Fruit fly (Drosophila melanogaster) whole organism: ENCODE results near the gene CG14613.

ENCODE experiments used
- CG8478 ChIP-seq: fragments of >200 bp; optimal IDR thresholded peaks from 2 replicates; lab custom pipeline; 2018; ENCODE audit warnings: inconsistent platforms
- Dll ChIP-seq: fragments of >200 bp; optimal IDR thresholded peaks from 2 replicates; lab custom pipeline; 2017
- EcR ChIP-seq, 2 experiments: fragments of >200 bp; optimal IDR thresholded peaks; 2 replicates each; lab custom pipeline; 2017; ENCODE audit warnings: missing biosample characterization in 2 of 2, missing genetic modification characterization in 2 of 2, missing genetic modification reagents in 2 of 2
- pan ChIP-seq: fragments of >200 bp; optimal IDR thresholded peaks from 2 replicates; lab custom pipeline; 2017
- psq ChIP-seq: fragments of >200 bp; optimal IDR thresholded peaks from 2 replicates; lab custom pipeline; 2017
- usp ChIP-seq: fragments of >200 bp; optimal IDR thresholded peaks from 2 replicates; lab custom pipeline; 2017; ENCODE audit warnings: missing biosample characterization, missing genetic modification characterization, mixed read lengths

Gene CG14613

DNA sequence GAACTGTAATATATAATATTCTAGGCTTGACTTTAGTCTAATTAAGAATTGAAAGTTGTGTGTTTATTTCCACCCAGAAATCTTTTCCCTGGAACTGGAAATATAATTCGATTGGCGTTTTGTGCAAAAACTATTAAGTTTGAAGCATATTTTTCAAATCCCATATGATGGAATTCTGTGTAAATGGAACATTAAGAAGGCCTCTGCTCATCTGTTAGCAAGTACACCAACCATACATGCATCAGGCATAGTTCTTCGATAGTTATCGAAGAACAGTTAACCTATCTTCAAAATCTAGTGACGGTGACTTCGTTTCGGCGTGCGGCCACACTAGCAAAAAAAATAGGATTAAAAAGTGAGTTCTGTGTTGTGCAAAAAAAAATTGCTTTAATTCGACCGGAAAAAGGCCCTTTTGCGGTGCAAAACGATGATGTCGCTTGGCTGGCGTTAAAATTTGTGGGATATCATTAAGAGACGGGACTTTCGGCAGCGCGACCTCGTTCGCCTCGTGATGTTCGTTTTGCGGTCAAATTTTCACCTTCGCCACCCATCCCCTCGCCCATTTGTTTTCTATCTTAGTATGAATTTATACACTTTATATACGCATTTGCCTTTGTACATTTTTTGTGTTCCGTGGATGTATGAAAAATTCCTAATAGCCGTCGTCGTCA, 16.2 kb downstream of the CG14613 start, which contains the start of gene Usp2:
Gene Usp2, plus strand, starts transcription at position 295 of the 671 bp plus-strand sequence.
- no peak for TF ChIP-seq usp
- TF ChIP-seq EcR (GFP tag; optimal IDR thresholded peaks at IDR 0.05; lab: Kevin White, UChicago), result no peak
- no peak for TF ChIP-seq CG8478 (lab: Kevin White, UChicago)
- no peak for TF ChIP-seq psq (lab: Kevin White, UChicago)
- TF ChIP-seq pan, result no peak
- no peak for TF ChIP-seq Dll (lab: Kevin White, UChicago)

dm6 chrX:22455023-22455422, 16.8 kb downstream of the CG14613 start, which contains the start of gene wap:
Gene wap (minus strand): TSS chrX:22455422.
- TF ChIP-seq pan, result no peak
- TF ChIP-seq EcR (GFP tag; optimal IDR thresholded peaks at IDR 0.05; lab: Kevin White, UChicago), result no peak
- TF ChIP-seq Dll (lab: Kevin White, UChicago), result no peak
- TF ChIP-seq psq (lab: Kevin White, UChicago), result no peak
- TF ChIP-seq usp, result no peak
- no peak for TF ChIP-seq CG8478 (lab: Kevin White, UChicago)

DNA sequence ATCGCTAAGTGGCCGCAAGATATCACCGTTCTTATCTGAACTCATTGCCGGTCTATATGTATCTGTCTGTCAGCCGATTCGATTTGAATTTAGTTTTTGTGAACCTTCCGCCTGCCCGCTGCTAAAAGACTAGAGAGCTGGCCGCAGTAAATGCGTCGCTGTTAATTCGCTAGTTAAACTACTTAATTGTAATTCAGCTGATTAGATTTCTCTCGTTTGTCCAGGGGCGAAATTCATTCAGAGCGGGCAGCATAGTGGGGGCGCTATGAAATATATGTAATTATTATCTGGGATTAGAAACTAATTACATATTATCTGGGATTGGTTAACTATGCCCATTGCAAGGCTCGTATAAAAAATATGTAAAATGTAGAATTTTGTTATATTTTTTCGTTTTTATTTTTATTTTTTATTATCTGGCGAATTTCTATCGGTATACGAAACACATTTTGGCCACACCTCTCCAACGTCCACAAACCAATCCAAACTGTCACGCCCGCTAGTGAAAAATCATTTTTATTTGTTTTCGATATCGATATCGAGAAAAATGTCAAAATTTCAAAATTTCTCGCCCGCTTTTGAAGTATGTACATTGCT, 22.5 kb downstream of the CG14613 start, which contains the start of the genes CG14615 and tilB:
Gene CG14615, minus strand, starts transcription at position 301 of the 597 bp plus-strand sequence.
Gene tilB, plus strand, starts transcription at position 547 of the 597 bp plus-strand sequence.
- TF ChIP-seq Dll (lab: Kevin White, UChicago) (no peak), EcR (GFP tag; optimal IDR thresholded peaks at IDR 0.05; lab: Kevin White, UChicago) (no peak), CG8478 (lab: Kevin White, UChicago) (no peak), usp (no peak), pan (no peak), psq (lab: Kevin White, UChicago) (no peak)

- no peak for TF ChIP-seq psq (lab: Kevin White, UChicago)
- no peak for TF ChIP-seq CG8478 (lab: Kevin White, UChicago)
- no peak for TF ChIP-seq pan
- TF ChIP-seq EcR (GFP tag; optimal IDR thresholded peaks at IDR 0.05; lab: Kevin White, UChicago), result no peak
- TF ChIP-seq usp, result no peak
- no peak for TF ChIP-seq Dll (lab: Kevin White, UChicago)
These were observed 27.6 kb downstream of the CG14613 start, which contains the start of gene CG14621 for dm6 chrX:22443954-22444910. Gene CG14621 (plus strand): TSS chrX:22444227.

DNA sequence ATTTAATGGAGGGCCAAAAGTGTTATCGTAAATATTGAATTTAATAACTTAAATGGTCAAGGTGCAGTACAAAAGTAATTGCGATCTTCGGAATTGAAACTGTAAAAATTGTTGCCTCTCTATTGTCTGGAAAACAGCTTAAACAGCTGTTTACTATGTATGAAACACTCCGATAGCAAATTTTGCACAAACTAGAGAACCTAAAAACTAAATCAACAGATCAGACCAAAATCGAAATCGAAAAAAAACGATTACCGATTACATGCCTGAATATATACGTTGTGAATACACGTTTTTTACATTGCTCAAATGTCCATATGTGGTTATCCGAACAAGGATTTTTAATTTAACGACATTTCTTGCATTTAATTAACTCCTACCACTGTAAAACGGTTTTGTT, 28.3 kb downstream of the CG14613 start:
- TF ChIP-seq CG8478 (lab: Kevin White, UChicago) (no peak), pan (no peak), psq (lab: Kevin White, UChicago) (no peak), EcR (GFP tag; optimal IDR thresholded peaks at IDR 0.05; lab: Kevin White, UChicago) (no peak), usp (no peak), Dll (lab: Kevin White, UChicago) (no peak)

DNA sequence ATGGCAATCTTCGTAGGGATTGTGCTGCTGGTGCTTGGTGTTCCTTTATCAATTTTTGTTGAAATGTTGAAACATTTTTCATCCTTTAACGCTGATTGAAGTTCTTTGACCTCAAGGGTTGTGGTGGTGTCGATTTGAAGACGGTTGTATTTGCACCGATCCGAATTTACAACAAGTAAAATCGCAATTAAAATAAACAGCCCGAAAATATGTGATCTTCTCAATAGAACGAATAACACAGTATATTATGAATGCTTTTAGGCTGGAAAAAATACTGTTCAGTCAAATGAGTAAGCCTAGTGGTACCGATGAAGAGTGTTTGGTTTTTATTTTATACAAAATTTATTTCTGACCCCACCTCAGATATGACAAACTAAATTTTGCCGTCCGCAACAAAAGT, 28.8 kb downstream of the CG14613 start:
- TF ChIP-seq pan (no peak), usp (no peak), CG8478 (lab: Kevin White, UChicago) (no peak), psq (lab: Kevin White, UChicago) (no peak), Dll (lab: Kevin White, UChicago) (no peak), EcR (GFP tag; optimal IDR thresholded peaks at IDR 0.05; lab: Kevin White, UChicago) (no peak)

dm6 chrX:22432929-22433605, 38.8 kb downstream of the CG14613 start:
- peak; percentile 99 for TF ChIP-seq pan
